Fruit fly (Drosophila melanogaster) whole organism: ENCODE results near the gene Oct-TyrR.

Experiments
- CG8478 ChIP-seq: fragments of >200 bp; optimal IDR thresholded peaks from 2 replicates; lab custom pipeline; 2018; ENCODE audit warnings: inconsistent platforms
- Dll ChIP-seq: fragments of >200 bp; optimal IDR thresholded peaks from 2 replicates; lab custom pipeline; 2017
- EcR ChIP-seq, 2 experiments: fragments of >200 bp; optimal IDR thresholded peaks; 2 replicates each; lab custom pipeline; 2017; ENCODE audit warnings: missing biosample characterization in 2 of 2, missing genetic modification characterization in 2 of 2, missing genetic modification reagents in 2 of 2
- pan ChIP-seq: fragments of >200 bp; optimal IDR thresholded peaks from 2 replicates; lab custom pipeline; 2017
- psq ChIP-seq: fragments of >200 bp; optimal IDR thresholded peaks from 2 replicates; lab custom pipeline; 2017
- usp ChIP-seq: fragments of >200 bp; optimal IDR thresholded peaks from 2 replicates; lab custom pipeline; 2017; ENCODE audit warnings: missing biosample characterization, missing genetic modification characterization, mixed read lengths

DNA sequence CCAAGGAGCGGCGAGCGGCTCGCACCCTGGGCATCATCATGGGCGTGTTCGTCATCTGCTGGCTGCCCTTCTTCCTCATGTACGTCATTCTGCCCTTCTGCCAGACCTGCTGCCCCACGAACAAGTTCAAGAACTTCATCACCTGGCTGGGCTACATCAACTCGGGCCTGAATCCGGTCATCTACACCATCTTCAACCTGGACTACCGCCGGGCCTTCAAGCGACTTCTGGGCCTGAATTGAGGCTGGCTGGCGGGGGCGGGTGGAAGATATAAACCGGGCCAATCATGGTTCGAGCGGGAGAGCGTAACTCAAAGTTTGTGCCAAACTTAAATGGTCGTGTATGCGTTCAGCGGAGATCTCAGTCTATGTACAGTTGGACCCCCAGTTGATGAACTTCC lies 29.0 kb downstream of the Oct-TyrR start:
- TF ChIP-seq pan (lab: Kevin White, UChicago) (no peak), psq (lab: Kevin White, UChicago) (no peak), CG8478 (lab: Kevin White, UChicago) (no peak), usp (GFP tag; lab: Kevin White, UChicago) (no peak), EcR (GFP tag; optimal IDR thresholded peaks at IDR 0.05; lab: Kevin White, UChicago) (no peak), Dll (lab: Kevin White, UChicago) (no peak)
